Fruit fly (Drosophila melanogaster) whole organism, prepupa: ENCODE results near the gene Alg13.
A peak's percentile ranks its signal among the peaks of the same experiment; 100 is the strongest.

Experiments used
- Blimp-1 ChIP-seq: fragments of 200-800 bp; sonication (Bioruptor generic); optimal IDR thresholded peaks from 3 replicates; lab custom pipeline; 2017; ENCODE audit warnings: missing biosample characterization, missing genetic modification characterization, mild to moderate bottlenecking, moderate library complexity, missing genetic modification reagents
- CG10631 ChIP-seq: fragments of 200-800 bp; sonication (Bioruptor generic); optimal IDR thresholded peaks from 2 replicates; lab custom pipeline; 2016; ENCODE audit warnings: missing biosample characterization, missing genetic modification characterization
- CG11902 ChIP-seq: fragments of 200-800 bp; sonication (Bioruptor generic); optimal IDR thresholded peaks from 3 replicates; lab custom pipeline; 2016; ENCODE audit warnings: missing biosample characterization, missing genetic modification characterization
- CG1621 ChIP-seq: fragments of 200-800 bp; sonication (Bioruptor generic); optimal IDR thresholded peaks from 3 replicates; lab custom pipeline; 2018; ENCODE audit warnings: missing biosample characterization, mild to moderate bottlenecking, missing genetic modification characterization
- CG16779 ChIP-seq: fragments of 200-800 bp; sonication (Bioruptor generic); optimal IDR thresholded peaks from 3 replicates; lab custom pipeline; 2017; ENCODE audit warnings: missing biosample characterization, mild to moderate bottlenecking, missing genetic modification characterization
- CG3032 ChIP-seq: fragments of 200-800 bp; optimal IDR thresholded peaks from 2 replicates; lab custom pipeline; 2019; ENCODE audit warnings: missing biosample characterization, mild to moderate bottlenecking, missing genetic modification characterization, moderate library complexity
- CG31627 ChIP-seq: fragments of 200-800 bp; sonication (Bioruptor generic); optimal IDR thresholded peaks from 3 replicates; lab custom pipeline; 2016; ENCODE audit warnings: missing biosample characterization, missing genetic modification characterization
- CG34406 ChIP-seq: fragments of 200-800 bp; sonication (Bioruptor generic); optimal IDR thresholded peaks from 3 replicates; lab custom pipeline; 2016; ENCODE audit warnings: missing biosample characterization, missing genetic modification characterization
- CG3919 ChIP-seq: fragments of 200-800 bp; sonication (Bioruptor generic); optimal IDR thresholded peaks from 3 replicates; lab custom pipeline; 2016; ENCODE audit warnings: missing biosample characterization, missing genetic modification characterization
- CG4318 ChIP-seq: fragments of 200-800 bp; sonication (Bioruptor generic); optimal IDR thresholded peaks from 3 replicates; lab custom pipeline; 2017; ENCODE audit warnings: missing biosample characterization, mild to moderate bottlenecking, missing genetic modification characterization
- CG6163 ChIP-seq: fragments of 200-800 bp; sonication (Bioruptor generic); IDR thresholded peaks from 3 replicates; pipeline ENCODE4 v1.3.6; 2022; ENCODE audit warnings: missing biosample characterization, missing genetic modification characterization
- CG6792 ChIP-seq: fragments of 200-800 bp; sonication (Bioruptor generic); optimal IDR thresholded peaks from 3 replicates; lab custom pipeline; 2016; ENCODE audit warnings: missing biosample characterization, missing genetic modification characterization
- CG6808 ChIP-seq: fragments of 200-800 bp; sonication (Bioruptor generic); optimal IDR thresholded peaks from 3 replicates; lab custom pipeline; 2017; ENCODE audit warnings: missing biosample characterization, missing genetic modification characterization, mild to moderate bottlenecking, moderate library complexity, missing genetic modification reagents
- CG6854 ChIP-seq: fragments of 200-800 bp; sonication (Bioruptor generic); optimal IDR thresholded peaks from 2 replicates; lab custom pipeline; 2017; ENCODE audit warnings: missing biosample characterization, mild to moderate bottlenecking, missing genetic modification characterization
- CG7368 ChIP-seq: fragments of 200-800 bp; sonication (Bioruptor generic); optimal IDR thresholded peaks from 3 replicates; lab custom pipeline; 2016; ENCODE audit warnings: missing biosample characterization, missing genetic modification characterization
- CG8319 ChIP-seq: fragments of 200-800 bp; sonication (Bioruptor generic); optimal IDR thresholded peaks from 3 replicates; lab custom pipeline; 2016; ENCODE audit warnings: missing biosample characterization, missing genetic modification characterization
- CG8632 ChIP-seq: fragments of 200-800 bp; sonication (Bioruptor generic); optimal IDR thresholded peaks from 3 replicates; lab custom pipeline; 2016; ENCODE audit warnings: missing biosample characterization, missing genetic modification characterization
- CG9139 ChIP-seq: fragments of 200-800 bp; sonication (Bioruptor generic); optimal IDR thresholded peaks from 3 replicates; lab custom pipeline; 2017; ENCODE audit warnings: missing biosample characterization, mild to moderate bottlenecking, missing genetic modification characterization
- Eip75B ChIP-seq: fragments of 200-800 bp; sonication (Bioruptor generic); optimal IDR thresholded peaks from 3 replicates; lab custom pipeline; 2016; ENCODE audit warnings: missing biosample characterization, missing genetic modification characterization
- Eip78C ChIP-seq: fragments of 200-800 bp; sonication (Bioruptor generic); peaks from one replicate; lab custom pipeline; 2016; ENCODE audit warnings: missing biosample characterization, missing genetic modification characterization
- Eip93F ChIP-seq: fragments of 200-800 bp; sonication (Bioruptor generic); optimal IDR thresholded peaks from 2 replicates; lab custom pipeline; 2016; ENCODE audit warnings: missing biosample characterization, mild to moderate bottlenecking, missing genetic modification characterization
- Ets21C ChIP-seq: fragments of 200-800 bp; sonication (Bioruptor generic); optimal IDR thresholded peaks from 3 replicates; lab custom pipeline; 2016; ENCODE audit warnings: missing biosample characterization, missing genetic modification characterization
- Ets96B ChIP-seq: fragments of 200-800 bp; optimal IDR thresholded peaks from 2 replicates; lab custom pipeline; 2019; ENCODE audit warnings: missing biosample characterization, mild to moderate bottlenecking, missing genetic modification characterization, moderate library complexity
- Hr38 ChIP-seq: sonication (Bioruptor generic); optimal IDR thresholded peaks from 2 replicates; lab custom pipeline; 2016; ENCODE audit warnings: missing biosample characterization, missing genetic modification characterization
- Hr39 ChIP-seq: fragments of 200-800 bp; sonication (Bioruptor generic); optimal IDR thresholded peaks from 2 replicates; lab custom pipeline; 2016; ENCODE audit warnings: missing biosample characterization, missing genetic modification characterization
- Lpt ChIP-seq: fragments of 200-800 bp; sonication (Bioruptor generic); optimal IDR thresholded peaks from 3 replicates; lab custom pipeline; 2016; ENCODE audit warnings: missing biosample characterization, missing genetic modification characterization
- OdsH ChIP-seq: fragments of 200-800 bp; sonication (Bioruptor generic); optimal IDR thresholded peaks from 3 replicates; lab custom pipeline; 2016; ENCODE audit warnings: missing biosample characterization, missing genetic modification characterization
- Smox ChIP-seq: fragments of 200-800 bp; sonication (Bioruptor generic); optimal IDR thresholded peaks from 3 replicates; lab custom pipeline; 2016; ENCODE audit warnings: missing biosample characterization, missing genetic modification characterization
- Sox102F ChIP-seq: fragments of 200-800 bp; sonication (Bioruptor generic); optimal IDR thresholded peaks from 2 replicates; lab custom pipeline; 2016; ENCODE audit warnings: missing biosample characterization, mild to moderate bottlenecking, missing genetic modification characterization
- Sox14 ChIP-seq: fragments of 200-800 bp; sonication (Bioruptor generic); optimal IDR thresholded peaks from 3 replicates; lab custom pipeline; 2016; ENCODE audit warnings: missing biosample characterization, missing genetic modification characterization
- Sox15 ChIP-seq: fragments of 200-800 bp; sonication (Bioruptor generic); optimal IDR thresholded peaks from 3 replicates; lab custom pipeline; 2016; ENCODE audit warnings: missing biosample characterization, missing genetic modification characterization
- achi ChIP-seq: fragments of 200-800 bp; sonication (Bioruptor generic); optimal IDR thresholded peaks from 3 replicates; lab custom pipeline; 2016; ENCODE audit warnings: missing biosample characterization, missing genetic modification characterization
- cyc ChIP-seq: fragments of 200-800 bp; sonication (Bioruptor generic); optimal IDR thresholded peaks from 3 replicates; lab custom pipeline; 2016; ENCODE audit warnings: missing biosample characterization, missing genetic modification characterization
- dac ChIP-seq: fragments of 200-800 bp; sonication (Bioruptor generic); optimal IDR thresholded peaks from 2 replicates; lab custom pipeline; 2017; ENCODE audit warnings: missing biosample characterization, mild to moderate bottlenecking, missing genetic modification characterization
- dsx ChIP-seq: fragments of 200-800 bp; optimal IDR thresholded peaks from 3 replicates; lab custom pipeline; 2019; ENCODE audit warnings: missing biosample characterization, mild to moderate bottlenecking, missing genetic modification characterization, moderate library complexity; ENCODE audit not compliant: poor library complexity, severe bottlenecking
- eg ChIP-seq: fragments of 200-800 bp; sonication (Bioruptor generic); IDR thresholded peaks from 3 replicates; pipeline ENCODE4 v1.3.6; 2022; ENCODE audit warnings: missing biosample characterization, missing genetic modification characterization
- esn ChIP-seq: fragments of 200-800 bp; sonication (Bioruptor generic); optimal IDR thresholded peaks from 2 replicates; lab custom pipeline; 2016; ENCODE audit warnings: missing biosample characterization, mild to moderate bottlenecking, missing genetic modification characterization, moderate library complexity
- fd59A ChIP-seq: fragments of 200-800 bp; sonication (Bioruptor generic); optimal IDR thresholded peaks from 2 replicates; lab custom pipeline; 2017; ENCODE audit warnings: missing biosample characterization, mild to moderate bottlenecking, missing genetic modification characterization, missing genetic modification reagents
- fd85E ChIP-seq: fragments of 200-800 bp; sonication (Bioruptor generic); optimal IDR thresholded peaks from 3 replicates; lab custom pipeline; 2016; ENCODE audit warnings: missing biosample characterization, missing genetic modification characterization
- fkh ChIP-seq: fragments of 200-800 bp; sonication (Bioruptor generic); optimal IDR thresholded peaks from 3 replicates; lab custom pipeline; 2017; ENCODE audit warnings: missing biosample characterization, mild to moderate bottlenecking, missing genetic modification characterization, moderate library complexity
- lz ChIP-seq: fragments of 200-800 bp; sonication (Bioruptor generic); optimal IDR thresholded peaks from 3 replicates; lab custom pipeline; 2016; ENCODE audit warnings: missing biosample characterization, missing genetic modification characterization
- net ChIP-seq: fragments of 200-800 bp; sonication (Bioruptor generic); optimal IDR thresholded peaks from 3 replicates; lab custom pipeline; 2016; ENCODE audit warnings: missing biosample characterization, missing genetic modification characterization
- pdm3 ChIP-seq: fragments of 200-800 bp; sonication (Bioruptor generic); optimal IDR thresholded peaks from 3 replicates; lab custom pipeline; 2016; ENCODE audit warnings: missing biosample characterization, missing genetic modification characterization
- spab ChIP-seq: fragments of 200-800 bp; sonication (Bioruptor generic); optimal IDR thresholded peaks from 2 replicates; lab custom pipeline; 2017; ENCODE audit warnings: missing biosample characterization, mild to moderate bottlenecking, missing genetic modification characterization, missing genetic modification reagents
- ss ChIP-seq, 2 experiments: fragments of 200-800 bp; sonication (Bioruptor generic); optimal IDR thresholded peaks; 2 replicates in 1 of 2; 3 replicates in 1 of 2; lab custom pipeline; 2017 to 2018; ENCODE audit warnings: mild to moderate bottlenecking in 2 of 2, missing biosample characterization in 2 of 2, missing genetic modification characterization in 2 of 2, moderate library complexity in 1 of 2
- topi ChIP-seq: fragments of 200-800 bp; sonication (Bioruptor generic); optimal IDR thresholded peaks from 3 replicates; lab custom pipeline; 2016; ENCODE audit warnings: missing biosample characterization, missing genetic modification characterization

The Alg13 gene

dm6 chr3R:29157418-29158398, 19.3 kb upstream of the Alg13 start, which contains the start of gene rdog (continued):
- TF ChIP-seq spab (GFP tag; lab: Kevin White, UChicago) (peak; percentile 73), Blimp-1 (GFP tag; lab: Kevin White, UChicago) (peak; percentile 64), CG4318 (no peak), Hr38 (GFP tag; lab: Kevin White, UChicago) (no peak), CG8319 (GFP tag; lab: Kevin White, UChicago) (peak; percentile 86), CG9139 (GFP tag; lab: Kevin White, UChicago) (no peak), fkh (GFP tag; lab: Kevin White, UChicago) (peak; percentile 40), CG6854 (GFP tag; lab: Kevin White, UChicago) (peak; percentile 78), CG1621 (tag; lab: Kevin White, UChicago) (peak; percentile 82), dac (GFP tag; lab: Kevin White, UChicago) (peak; percentile 56), CG6808 (GFP tag; lab: Kevin White, UChicago) (peak; percentile 81), CG31627 (GFP tag; lab: Kevin White, UChicago) (peak; percentile 88), Sox14 (GFP tag; lab: Kevin White, UChicago) (peak; percentile 87), CG16779 (tag; lab: Kevin White, UChicago) (peak; percentile 65), dsx (GFP tag; lab: Kevin White, UChicago) (peak; percentile 61), CG6163 (no peak), topi (GFP tag; lab: Kevin White, UChicago) (peak; percentile 77), OdsH (GFP tag; lab: Kevin White, UChicago) (peak; percentile 83), fd59A (GFP tag; lab: Kevin White, UChicago) (peak; percentile 70), Lpt (peak; percentile 41), eg (peak; percentile 55), CG11902 (peak; percentile 73), pdm3 (peak; percentile 85), net (GFP tag; lab: Kevin White, UChicago) (peak; percentile 78), Sox102F (GFP tag; lab: Kevin White, UChicago) (peak; percentile 90), Smox (GFP tag; lab: Kevin White, UChicago) (peak; percentile 85), Eip78C (GFP tag; lab: Kevin White, UChicago) (peak; percentile 98), CG34406 (peak; percentile 78), CG3919 (peak; percentile 87), fd85E (GFP tag; lab: Kevin White, UChicago) (no peak), Ets96B (peak; percentile 52), Sox15 (GFP tag; lab: Kevin White, UChicago) (peak; percentile 74), Hr39 (peak; percentile 89), CG8632 (GFP tag; lab: Kevin White, UChicago) (peak; percentile 81), Ets21C (GFP tag; lab: Kevin White, UChicago) (peak; percentile 78), Eip75B (peak; percentile 89), cyc (peak; percentile 86), CG10631 (GFP tag; lab: Kevin White, UChicago) (peak; percentile 85), CG7368 (GFP tag; lab: Kevin White, UChicago) (peak; percentile 50)

dm6 chr3R:29153197-29153644, 14.8 kb upstream of the Alg13 start, which contains the start of the genes Slbp and Rpn2:
Gene Slbp, minus strand, starts transcription at chr3R:29153266.
Gene Rpn2, plus strand, starts transcription at chr3R:29153524.
- peak; percentile 81 for TF ChIP-seq Sox14 (GFP tag; lab: Kevin White, UChicago)
- peak; percentile 49 for TF ChIP-seq lz
- peak; percentile 15 for TF ChIP-seq Hr39
- peak; percentile 29 for TF ChIP-seq Ets96B
- peak; percentile 32 for TF ChIP-seq CG3919
- peak; percentile 32 for TF ChIP-seq Eip75B
- no peak for TF ChIP-seq Hr38 (GFP tag; lab: Kevin White, UChicago)
- TF ChIP-seq CG8632 (GFP tag; lab: Kevin White, UChicago) = no peak
- TF ChIP-seq Eip93F (GFP tag; lab: Kevin White, UChicago) = no peak
- TF ChIP-seq achi (GFP tag; lab: Kevin White, UChicago) = peak; percentile 19
- peak; percentile 37 for TF ChIP-seq cyc
- TF ChIP-seq Eip78C (GFP tag; lab: Kevin White, UChicago) = peak; percentile 44
- peak in 1 of 2 experiments; percentile 13 for TF ChIP-seq ss (GFP tag; optimal IDR thresholded peaks at IDR 0.05; lab: Kevin White, UChicago)
- peak; percentile 13 for TF ChIP-seq CG31627 (GFP tag; lab: Kevin White, UChicago)
- TF ChIP-seq CG3032 = peak; percentile 25
- TF ChIP-seq eg = no peak
- TF ChIP-seq topi (GFP tag; lab: Kevin White, UChicago) = peak; percentile 21
- no peak for TF ChIP-seq OdsH (GFP tag; lab: Kevin White, UChicago)
- TF ChIP-seq CG6792 (GFP tag; lab: Kevin White, UChicago) = peak; percentile 23
- peak; percentile 64 for TF ChIP-seq esn (GFP tag; lab: Kevin White, UChicago)
- no peak for TF ChIP-seq Smox (GFP tag; lab: Kevin White, UChicago)
- TF ChIP-seq fkh (GFP tag; lab: Kevin White, UChicago) = peak; percentile 22
- TF ChIP-seq CG11902 = peak; percentile 17
- no peak for TF ChIP-seq CG10631 (GFP tag; lab: Kevin White, UChicago)
- TF ChIP-seq Ets21C (GFP tag; lab: Kevin White, UChicago) = no peak
